Worm (Caenorhabditis elegans): ENCODE results near the gene C09H10.5.

ce11 chrII:11052526-11052925 lies 51.0 kb downstream of the C09H10.5 start:
- TF ChIP-seq elt-2 (tag; optimal IDR thresholded peaks at IDR 0.05) (no peak), nhr-71 (tag; optimal IDR thresholded peaks at IDR 0.05) (no peak), mdl-1 (tag; optimal IDR thresholded peaks at IDR 0.05) (no peak), blmp-1 (tag; optimal IDR thresholded peaks at IDR 0.05) (no peak), hpl-2 (GFP tag; optimal IDR thresholded peaks at IDR 0.05) (no peak), xbp-1 (tag; optimal IDR thresholded peaks at IDR 0.05) (no peak), ztf-4 (tag; optimal IDR thresholded peaks at IDR 0.05) (no peak), nhr-90 (tag; optimal IDR thresholded peaks at IDR 0.05; ENCODE audit: poor library complexity) (no peak), pag-3 (tag; optimal IDR thresholded peaks at IDR 0.05; ENCODE audit: borderline replicate concordance, insufficient read depth) (no peak), nhr-77 (tag; optimal IDR thresholded peaks at IDR 0.05) (no peak), ceh-8 (GFP tag; optimal IDR thresholded peaks at IDR 0.05) (no peak), nhr-20 (tag; optimal IDR thresholded peaks at IDR 0.05) (no peak), vab-15 (tag; optimal IDR thresholded peaks at IDR 0.05) (no peak), alr-1 (tag; optimal IDR thresholded peaks at IDR 0.05; ENCODE audit: borderline replicate concordance) (no peak)
